Comparison of ENCODE assay signal across 8 worm cellular contexts in the genomic region with DNA sequence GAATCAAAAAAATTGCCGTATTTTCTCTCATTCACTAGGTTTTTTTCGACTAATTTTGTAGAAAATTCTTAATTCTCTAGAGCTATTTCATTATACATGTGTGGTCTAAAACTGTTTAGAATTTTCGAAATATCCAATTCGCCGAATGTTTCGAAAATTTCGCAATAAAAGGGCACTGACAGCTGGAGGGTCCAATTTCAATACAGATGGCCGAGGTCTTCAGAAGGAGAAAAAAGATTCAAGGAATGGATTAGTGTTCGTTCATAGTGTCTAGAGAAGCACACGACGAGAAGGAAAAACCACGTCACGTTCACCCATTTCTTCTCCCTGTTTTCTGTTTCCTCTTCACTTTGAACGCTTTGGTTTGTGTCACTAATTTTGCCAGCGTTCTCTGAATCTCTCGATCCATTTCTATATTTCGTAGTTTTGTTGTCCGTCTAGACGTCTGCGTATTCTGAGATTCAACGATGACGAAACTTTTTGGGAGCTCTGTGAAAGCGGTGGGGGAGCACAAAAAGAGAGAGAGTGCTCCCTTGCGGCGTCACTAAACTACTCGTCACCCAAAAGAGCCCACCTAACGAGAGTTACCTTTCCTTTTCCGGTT.
A peak's percentile ranks its signal among the peaks of the same experiment; 100 is the strongest.
TF ChIP-seq lines count a peak whose summit lies in the region.

No protein-coding gene starts in this region.

TF ChIP-seq in whole organism, L1 larva, 84 proteins besides CTCF, POLR2A, EP300 and RAD21 (continues in another document):
- TF ChIP-seq fkh-8 (tag; optimal IDR thresholded peaks at IDR 0.05; lab: Kevin White, UChicago) (peak; percentile 92), nhr-237 (tag; optimal IDR thresholded peaks at IDR 0.05; lab: Kevin White, UChicago) (peak; percentile 18), nhr-11 (tag; optimal IDR thresholded peaks at IDR 0.05; lab: Kevin White, UChicago) (no peak), lin-39 (tag; optimal IDR thresholded peaks at IDR 0.05; lab: Kevin White, UChicago) (no peak), efl-1 (optimal IDR thresholded peaks at IDR 0.05; lab: Kevin White, UChicago) (peak; percentile 69 to 81), efl-1 (GFP tag; optimal IDR thresholded peaks at IDR 0.05 in 1 of 2; lab: Kevin White, UChicago) (peak; percentile 27 to 93), dpl-1 (GFP tag; optimal IDR thresholded peaks at IDR 0.05; lab: Kevin White, UChicago) (peak; percentile 18 to 28 (median 20)), unc-86 (tag; optimal IDR thresholded peaks at IDR 0.05; lab: Kevin White, UChicago) (peak; percentile 40), efl-3 (GFP tag; optimal IDR thresholded peaks at IDR 0.05; lab: Kevin White, UChicago) (no peak), fkh-10 (GFP tag; optimal IDR thresholded peaks at IDR 0.05; lab: Kevin White, UChicago) (peak; percentile 74)

TF ChIP-seq in whole organism, L2 larva, 48 proteins besides CTCF, POLR2A, EP300 and RAD21 (continues in another document):
- no peak for TF ChIP-seq blmp-1 (tag; optimal IDR thresholded peaks at IDR 0.05; lab: Kevin White, UChicago; ENCODE audit: insufficient read depth)
- TF ChIP-seq lin-11 (tag; optimal IDR thresholded peaks at IDR 0.05; lab: Kevin White, UChicago) = peak; percentile 4
- TF ChIP-seq ama-1 (optimal IDR thresholded peaks at IDR 0.05; lab: Kevin White, UChicago) = no peak
- TF ChIP-seq unc-39 (tag; optimal IDR thresholded peaks at IDR 0.05; lab: Kevin White, UChicago) = no peak
- peak; percentile 24 for TF ChIP-seq sem-4 (tag; optimal IDR thresholded peaks at IDR 0.05; lab: Kevin White, UChicago)
- TF ChIP-seq crh-2 (tag; optimal IDR thresholded peaks at IDR 0.05; lab: Kevin White, UChicago) = peak; percentile 93
- no peak for TF ChIP-seq nhr-25 (tag; optimal IDR thresholded peaks at IDR 0.05; lab: Kevin White, UChicago)
- TF ChIP-seq ztf-4 (tag; optimal IDR thresholded peaks at IDR 0.05; lab: Kevin White, UChicago) = peak; percentile 30
- no peak for TF ChIP-seq snpc-4 (tag; optimal IDR thresholded peaks at IDR 0.05; lab: Kevin White, UChicago)
- peak; percentile 30 for TF ChIP-seq Y55F3AM.14 (GFP tag; optimal IDR thresholded peaks at IDR 0.05; lab: Kevin White, UChicago)
- no peak for TF ChIP-seq nhr-12 (tag; optimal IDR thresholded peaks at IDR 0.05; lab: Kevin White, UChicago)

TF ChIP-seq in whole organism, L3 larva, 47 proteins besides CTCF, POLR2A, EP300 and RAD21 (continues in another document):
- TF ChIP-seq elt-2 (tag; optimal IDR thresholded peaks at IDR 0.05; lab: Kevin White, UChicago) = peak; percentile 44
- TF ChIP-seq skn-1 (tag; optimal IDR thresholded peaks at IDR 0.05; lab: Kevin White, UChicago) = peak; percentile 76
- TF ChIP-seq daf-12 (tag; optimal IDR thresholded peaks at IDR 0.05; lab: Kevin White, UChicago) = no peak
- TF ChIP-seq ztf-11 (tag; optimal IDR thresholded peaks at IDR 0.05; lab: Kevin White, UChicago) = no peak
- no peak for TF ChIP-seq nhr-28 (tag; optimal IDR thresholded peaks at IDR 0.05; lab: Kevin White, UChicago)
- no peak for TF ChIP-seq ceh-16 (tag; optimal IDR thresholded peaks at IDR 0.05; lab: Kevin White, UChicago)
- no peak for TF ChIP-seq lin-15B (tag; optimal IDR thresholded peaks at IDR 0.05; lab: Kevin White, UChicago)
- TF ChIP-seq unc-62 (GFP tag; optimal IDR thresholded peaks at IDR 0.05; lab: Kevin White, UChicago) = no peak
- no peak for TF ChIP-seq fkh-2 (tag; optimal IDR thresholded peaks at IDR 0.05; lab: Kevin White, UChicago)
- no peak for TF ChIP-seq nhr-77 (tag; optimal IDR thresholded peaks at IDR 0.05; lab: Kevin White, UChicago)
- no peak for TF ChIP-seq elt-3 (tag; optimal IDR thresholded peaks at IDR 0.05; lab: Kevin White, UChicago)

TF ChIP-seq in whole organism, L4 larva, 104 proteins besides CTCF, POLR2A, EP300 and RAD21 (continues in another document):
- no peak for TF ChIP-seq fos-1 (tag; optimal IDR thresholded peaks at IDR 0.05; lab: Kevin White, UChicago)
- peak; percentile 39 for TF ChIP-seq ztf-7 (tag; optimal IDR thresholded peaks at IDR 0.05; lab: Kevin White, UChicago)
- TF ChIP-seq Y75B8A.6 (GFP tag; IDR thresholded peaks at IDR 0.05; lab: Robert Waterston, UW) = no peak
- TF ChIP-seq nhr-76 (tag; optimal IDR thresholded peaks at IDR 0.05; lab: Kevin White, UChicago) = no peak
- TF ChIP-seq zip-11 (GFP tag; IDR thresholded peaks at IDR 0.05; lab: Robert Waterston, UW) = no peak
- TF ChIP-seq dve-1 (tag; optimal IDR thresholded peaks at IDR 0.05; lab: Kevin White, UChicago; ENCODE audit: insufficient read depth) = peak; percentile 68
- TF ChIP-seq unc-39 (tag; optimal IDR thresholded peaks at IDR 0.05; lab: Kevin White, UChicago) = no peak
- peak; percentile 18 for TF ChIP-seq lin-13 (GFP tag; optimal IDR thresholded peaks at IDR 0.05; lab: Kevin White, UChicago)
- TF ChIP-seq mep-1 (tag; optimal IDR thresholded peaks at IDR 0.05; lab: Kevin White, UChicago) = peak; percentile 66
- TF ChIP-seq mdl-1 (tag; optimal IDR thresholded peaks at IDR 0.05; lab: Kevin White, UChicago) = peak in 1 of 2 experiments; percentile 69
- TF ChIP-seq nhr-28 (tag; optimal IDR thresholded peaks at IDR 0.05; lab: Kevin White, UChicago) = peak; percentile 86

TF ChIP-seq in whole organism, late embryonic, 69 proteins besides CTCF, POLR2A, EP300 and RAD21 (continues in another document):
- TF ChIP-seq ceh-18 (tag; optimal IDR thresholded peaks at IDR 0.05; lab: Kevin White, UChicago) (peak; percentile 28), ama-1 (optimal IDR thresholded peaks at IDR 0.05; lab: Kevin White, UChicago) (no peak), nhr-232 (tag; optimal IDR thresholded peaks at IDR 0.05; lab: Kevin White, UChicago) (no peak), ahr-1 (tag; optimal IDR thresholded peaks at IDR 0.05; lab: Kevin White, UChicago) (no peak), sdc-2 (tag; optimal IDR thresholded peaks at IDR 0.05; lab: Kevin White, UChicago) (no peak), ets-4 (tag; optimal IDR thresholded peaks at IDR 0.05; lab: Kevin White, UChicago) (no peak), ceh-34 (tag; optimal IDR thresholded peaks at IDR 0.05; lab: Kevin White, UChicago) (no peak), ceh-48 (tag; optimal IDR thresholded peaks at IDR 0.05; lab: Kevin White, UChicago) (no peak), elt-2 (tag; optimal IDR thresholded peaks at IDR 0.05; lab: Kevin White, UChicago) (peak; percentile 26), ceh-6 (GFP tag; optimal IDR thresholded peaks at IDR 0.05; lab: Kevin White, UChicago) (no peak), zip-5 (tag; optimal IDR thresholded peaks at IDR 0.05; lab: Kevin White, UChicago) (no peak), fkh-10 (GFP tag; optimal IDR thresholded peaks at IDR 0.05; lab: Kevin White, UChicago) (peak; percentile 15)

TF ChIP-seq in whole organism, midembryonic, 9 proteins besides CTCF, POLR2A, EP300 and RAD21:
- TF ChIP-seq cog-1 (tag; optimal IDR thresholded peaks at IDR 0.05; lab: Kevin White, UChicago) (peak; percentile 0), T22C8.4 (GFP tag; IDR thresholded peaks at IDR 0.05; lab: Robert Waterston, UW) (no peak), med-1 (GFP tag; optimal IDR thresholded peaks at IDR 0.05; lab: Kevin White, UChicago; ENCODE audit: insufficient read depth) (no peak), ztf-29 (GFP tag; IDR thresholded peaks at IDR 0.05; lab: Robert Waterston, UW) (no peak), ref-1 (GFP tag; conservative IDR thresholded peaks at IDR 0.05; lab: Robert Waterston, UW) (no peak), flt-1 (GFP tag; IDR thresholded peaks at IDR 0.05; lab: Robert Waterston, UW) (0 out of 2 replicates have a peak, but pooled peaks have one; percentile 19), klf-2 (GFP tag; conservative IDR thresholded peaks at IDR 0.05; lab: Robert Waterston, UW) (no peak), tab-1 (GFP tag; IDR thresholded peaks at IDR 0.05; lab: Robert Waterston, UW) (no peak), ztf-23 (GFP tag; IDR thresholded peaks at IDR 0.05; lab: Robert Waterston, UW) (no peak)

TF ChIP-seq in whole organism, mixed stage, embryonic, 35 proteins besides CTCF, POLR2A, EP300 and RAD21 (continues in another document):
- peak; percentile 57 for TF ChIP-seq unc-62 (GFP tag; optimal IDR thresholded peaks at IDR 0.05; lab: Kevin White, UChicago)
- TF ChIP-seq sem-2 (GFP tag; optimal IDR thresholded peaks at IDR 0.05; lab: Kevin White, UChicago) = no peak
- TF ChIP-seq elt-1 (tag; optimal IDR thresholded peaks at IDR 0.05; lab: Kevin White, UChicago; ENCODE audit: borderline replicate concordance, insufficient read depth) = no peak
- peak; percentile 38 for TF ChIP-seq hlh-1 (tag; optimal IDR thresholded peaks at IDR 0.05; lab: Kevin White, UChicago)
- TF ChIP-seq drap-1 (GFP tag; optimal IDR thresholded peaks at IDR 0.05; lab: Kevin White, UChicago) = no peak
- TF ChIP-seq ztf-11 (tag; optimal IDR thresholded peaks at IDR 0.05; lab: Kevin White, UChicago) = no peak
- TF ChIP-seq unc-120 (tag; optimal IDR thresholded peaks at IDR 0.05; lab: Kevin White, UChicago; ENCODE audit: poor library complexity, severe bottlenecking) = peak; percentile 71
- no peak for TF ChIP-seq zip-8 (tag; optimal IDR thresholded peaks at IDR 0.05; lab: Kevin White, UChicago)
- TF ChIP-seq mls-2 (tag; optimal IDR thresholded peaks at IDR 0.05; lab: Kevin White, UChicago) = no peak
- no peak for TF ChIP-seq unc-39 (tag; optimal IDR thresholded peaks at IDR 0.05; lab: Kevin White, UChicago)
- TF ChIP-seq mab-5 (tag; optimal IDR thresholded peaks at IDR 0.05; lab: Kevin White, UChicago) = no peak
- TF ChIP-seq ceh-83 (GFP tag; optimal IDR thresholded peaks at IDR 0.05; lab: Kevin White, UChicago) = no peak
- TF ChIP-seq lsy-2 (tag; optimal IDR thresholded peaks at IDR 0.05; lab: Kevin White, UChicago) = peak; percentile 22

TF ChIP-seq in whole organism, young adult, 124 proteins besides CTCF, POLR2A, EP300 and RAD21 (continues in another document):
- no peak for TF ChIP-seq F33H1.4 (GFP tag; IDR thresholded peaks at IDR 0.05; lab: Robert Waterston, UW)
- TF ChIP-seq hrde-1 (tag; optimal IDR thresholded peaks at IDR 0.05; lab: Kevin White, UChicago; ENCODE audit: borderline replicate concordance) = no peak
- no peak for TF ChIP-seq mxl-1 (tag; optimal IDR thresholded peaks at IDR 0.05; lab: Kevin White, UChicago)
- no peak for TF ChIP-seq hlh-26 (GFP tag; conservative IDR thresholded peaks at IDR 0.05; lab: Robert Waterston, UW)
- TF ChIP-seq mes-4 (tag; optimal IDR thresholded peaks at IDR 0.05; lab: Kevin White, UChicago) = no peak
- peak; percentile 11 for TF ChIP-seq tbp1 (GFP tag; optimal IDR thresholded peaks at IDR 0.05; lab: Kevin White, UChicago)
- TF ChIP-seq mcd-1 (GFP tag; IDR thresholded peaks at IDR 0.05; lab: Robert Waterston, UW) = 0 out of 2 replicates have a peak, but pooled peaks have one; percentile 16
- TF ChIP-seq hmg-1.2 (GFP tag; IDR thresholded peaks at IDR 0.05; lab: Robert Waterston, UW) = peak; percentile 85
- TF ChIP-seq ets-4 (GFP tag; optimal IDR thresholded peaks at IDR 0.05; lab: Kevin White, UChicago) = no peak
- TF ChIP-seq D2030.7 (GFP tag; IDR thresholded peaks at IDR 0.05; lab: Robert Waterston, UW) = no peak
- no peak for TF ChIP-seq rec-8 (tag; optimal IDR thresholded peaks at IDR 0.05; lab: Kevin White, UChicago)
- TF ChIP-seq chd-7 (tag; optimal IDR thresholded peaks at IDR 0.05; lab: Kevin White, UChicago) = peak; percentile 28
- no peak for TF ChIP-seq sptf-2 (GFP tag; optimal IDR thresholded peaks at IDR 0.05; lab: Kevin White, UChicago)
- TF ChIP-seq fkh-3 (tag; optimal IDR thresholded peaks at IDR 0.05; lab: Kevin White, UChicago) = no peak
- TF ChIP-seq rcor-1 (GFP tag; IDR thresholded peaks at IDR 0.05; lab: Robert Waterston, UW) = no peak
- no peak for TF ChIP-seq snpc-3.4 (tag; optimal IDR thresholded peaks at IDR 0.05; lab: Kevin White, UChicago)
